Worm (Caenorhabditis elegans) whole organism, late embryonic: ENCODE data around the gene fbxa-220.

ENCODE experiments used
- ets-4 ChIP-seq: sonication (generic microtip); optimal IDR thresholded peaks from 2 replicates; lab custom pipeline; 2016; ENCODE audit warnings: missing genetic modification characterization, missing compliant biosample characterization
- fkh-10 ChIP-seq: fragments of 150-350 bp; optimal IDR thresholded peaks from 2 replicates; lab custom pipeline; 2014; ENCODE audit warnings: missing biosample characterization, missing genetic modification reagents, missing genetic modification characterization
- hlh-6 ChIP-seq: sonication (generic microtip); optimal IDR thresholded peaks from 2 replicates; lab custom pipeline; 2016; ENCODE audit warnings: missing genotype, missing genetic modification characterization, missing compliant biosample characterization
- pros-1 ChIP-seq: fragments of 150-350 bp; optimal IDR thresholded peaks from 2 replicates; lab custom pipeline; 2014; ENCODE audit warnings: missing biosample characterization, missing genetic modification reagents, missing genetic modification characterization
- syd-9 ChIP-seq: sonication (generic microtip); optimal IDR thresholded peaks from 2 replicates; lab custom pipeline; 2016; ENCODE audit warnings: mild to moderate bottlenecking, missing genetic modification characterization, moderate library complexity, missing compliant biosample characterization
- tbx-2 ChIP-seq: sonication (generic microtip); optimal IDR thresholded peaks from 2 replicates; lab custom pipeline; 2016; ENCODE audit warnings: missing genetic modification characterization, missing compliant biosample characterization

DNA sequence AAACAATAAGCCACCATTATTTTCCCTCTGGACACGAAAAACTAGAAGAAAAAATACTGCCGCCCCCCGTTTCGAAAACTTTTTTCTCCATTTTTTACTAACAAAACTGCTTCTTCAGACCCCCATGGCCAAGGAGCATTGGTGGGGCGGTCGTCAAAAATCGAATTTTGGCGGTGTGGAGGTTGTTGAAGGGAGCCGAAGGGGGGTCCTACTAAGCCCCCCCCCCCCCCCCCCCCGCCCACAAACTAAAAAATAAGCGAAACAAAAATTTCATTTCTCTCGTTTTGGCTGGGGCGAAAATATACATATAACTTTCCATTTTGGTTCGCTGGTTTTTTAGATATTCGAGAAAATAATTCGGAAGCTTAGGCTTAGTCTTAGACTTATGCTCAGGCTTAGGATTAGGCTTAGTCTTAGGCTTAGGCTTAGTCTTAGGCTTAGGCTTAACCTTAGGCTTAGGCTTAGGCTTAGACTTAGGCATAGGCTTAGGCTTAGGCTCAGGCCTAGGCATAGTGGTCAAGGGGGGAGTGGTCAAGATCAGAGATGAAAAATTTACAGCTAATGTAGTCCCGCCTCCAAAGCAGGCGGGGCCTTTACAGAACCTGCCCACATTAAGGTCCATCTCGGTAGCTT lies 9.2 kb downstream of the fbxa-220 start:
- no peak for TF ChIP-seq syd-9 (tag; lab: Kevin White, UChicago)
- no peak for TF ChIP-seq fkh-10 (GFP tag; lab: Kevin White, UChicago)
- TF ChIP-seq tbx-2 (tag; lab: Kevin White, UChicago): no peak
- no peak for TF ChIP-seq ets-4
- no peak for TF ChIP-seq pros-1 (tag; lab: Kevin White, UChicago)
- TF ChIP-seq hlh-6 (tag; lab: Kevin White, UChicago): no peak
